Fruit fly (Drosophila melanogaster) whole organism, embryonic: ENCODE results near the gene CG15517.

Experiments used
- BtbVII ChIP-seq: fragments of 200-800 bp; sonication (Bioruptor generic); optimal IDR thresholded peaks from 3 replicates; lab custom pipeline; 2017; ENCODE audit warnings: missing biosample characterization, mild to moderate bottlenecking, missing genetic modification characterization
- CG10274 ChIP-seq: fragments of 200-800 bp; sonication (Bioruptor generic); optimal IDR thresholded peaks from 3 replicates; lab custom pipeline; 2017; ENCODE audit warnings: missing biosample characterization, mild to moderate bottlenecking, missing genetic modification characterization
- CG11247 ChIP-seq: fragments of 200-800 bp; sonication (Bioruptor generic); IDR thresholded peaks from 2 replicates; pipeline ENCODE4 v1.3.6; 2022; ENCODE audit warnings: missing biosample characterization, missing genetic modification characterization
- CG12299 ChIP-seq: fragments of 200-800 bp; sonication (Bioruptor generic); optimal IDR thresholded peaks from 2 replicates; lab custom pipeline; 2018; ENCODE audit warnings: missing biosample characterization, mild to moderate bottlenecking, missing genetic modification characterization
- CG14014 ChIP-seq: fragments of 200-800 bp; sonication (Bioruptor generic); IDR thresholded peaks from 2 replicates; pipeline ENCODE4 v1.3.6; 2022; ENCODE audit warnings: missing biosample characterization, missing genetic modification characterization
- CG14441 ChIP-seq: fragments of 200-800 bp; sonication (Bioruptor generic); IDR thresholded peaks from 2 replicates; pipeline ENCODE4 v1.3.6; 2022; ENCODE audit warnings: missing biosample characterization, missing genetic modification characterization
- CG15011 ChIP-seq: fragments of 200-800 bp; sonication (Bioruptor generic); optimal IDR thresholded peaks from 3 replicates; lab custom pipeline; 2018; ENCODE audit warnings: missing biosample characterization, mild to moderate bottlenecking, missing genetic modification characterization
- CG1529 ChIP-seq: fragments of 200-800 bp; sonication (Bioruptor generic); optimal IDR thresholded peaks from 3 replicates; lab custom pipeline; 2018; ENCODE audit warnings: missing biosample characterization, missing genetic modification characterization
- CG15479 ChIP-seq: fragments of 200-800 bp; sonication (Bioruptor generic); optimal IDR thresholded peaks from 3 replicates; lab custom pipeline; 2019; ENCODE audit warnings: missing biosample characterization, mild to moderate bottlenecking, missing genetic modification characterization, moderate library complexity
- CG17829 ChIP-seq: fragments of 200-800 bp; optimal IDR thresholded peaks from 2 replicates; lab custom pipeline; 2019; ENCODE audit warnings: missing biosample characterization, mild to moderate bottlenecking, missing genetic modification characterization, moderate library complexity
- CG2875 ChIP-seq: fragments of 200-800 bp; sonication (Bioruptor generic); optimal IDR thresholded peaks from 2 replicates; lab custom pipeline; 2017; ENCODE audit warnings: missing biosample characterization, mild to moderate bottlenecking, missing genetic modification characterization, missing genetic modification reagents
- CG30020 ChIP-seq: fragments of 200-800 bp; optimal IDR thresholded peaks from 2 replicates; lab custom pipeline; 2019; ENCODE audit warnings: missing biosample characterization, mild to moderate bottlenecking, missing genetic modification characterization, moderate library complexity
- CG31441 ChIP-seq: fragments of 200-800 bp; sonication (Bioruptor generic); IDR thresholded peaks from 2 replicates; pipeline ENCODE4 v1.3.6; 2022; ENCODE audit warnings: missing biosample characterization, missing genetic modification characterization
- CG6813 ChIP-seq: fragments of 200-800 bp; sonication (Bioruptor generic); optimal IDR thresholded peaks from 2 replicates; lab custom pipeline; 2017; ENCODE audit warnings: missing biosample characterization, missing genetic modification characterization, mild to moderate bottlenecking, moderate library complexity, missing genetic modification reagents
- CG6854 ChIP-seq: fragments of 200-800 bp; sonication (Bioruptor generic); optimal IDR thresholded peaks from 3 replicates; lab custom pipeline; 2017; ENCODE audit warnings: missing biosample characterization, mild to moderate bottlenecking, missing genetic modification characterization
- CG8944 ChIP-seq: fragments of 200-800 bp; sonication (Bioruptor generic); optimal IDR thresholded peaks from 3 replicates; lab custom pipeline; 2016; ENCODE audit warnings: missing biosample characterization, missing genetic modification characterization
- Camta ChIP-seq: fragments of 200-800 bp; sonication (Bioruptor generic); optimal IDR thresholded peaks from 2 replicates; lab custom pipeline; 2016; ENCODE audit warnings: missing biosample characterization, missing genetic modification characterization
- CoRest ChIP-seq: fragments of 200-800 bp; sonication (Bioruptor generic); optimal IDR thresholded peaks from 3 replicates; lab custom pipeline; 2018; ENCODE audit warnings: missing biosample characterization, mild to moderate bottlenecking, missing genetic modification characterization, moderate library complexity
- CrebB ChIP-seq: fragments of 200-800 bp; sonication (Bioruptor generic); optimal IDR thresholded peaks from 3 replicates; lab custom pipeline; 2018; ENCODE audit warnings: missing biosample characterization, mild to moderate bottlenecking, missing genetic modification characterization
- Hand ChIP-seq: fragments of 200-800 bp; sonication (Bioruptor generic); optimal IDR thresholded peaks from 2 replicates; lab custom pipeline; 2017; ENCODE audit warnings: mild to moderate bottlenecking, missing biosample characterization, missing genetic modification reagents, missing genetic modification characterization
- Hmx ChIP-seq: fragments of 200-800 bp; sonication (Bioruptor generic); optimal IDR thresholded peaks from 2 replicates; lab custom pipeline; 2016; ENCODE audit warnings: missing biosample characterization, missing genetic modification characterization
- Hr78 ChIP-seq, 2 experiments: fragments of 200-800 bp in 1 of 2; fragments of >200 bp in 1 of 2; sonication (Bioruptor generic) in 1 of 2; optimal IDR thresholded peaks; 2 replicates each; lab custom pipeline; 2017 to 2019; ENCODE audit warnings: missing biosample characterization in 2 of 2, missing genetic modification characterization in 2 of 2, mild to moderate bottlenecking in 1 of 2, moderate library complexity in 1 of 2
- Lhr ChIP-seq: fragments of 200-800 bp; sonication (Bioruptor generic); optimal IDR thresholded peaks from 3 replicates; lab custom pipeline; 2017; ENCODE audit warnings: mild to moderate bottlenecking, missing biosample characterization, missing genetic modification reagents, missing genetic modification characterization
- Mes4 ChIP-seq: fragments of 200-800 bp; sonication (Bioruptor generic); optimal IDR thresholded peaks from 2 replicates; lab custom pipeline; 2016; ENCODE audit warnings: missing biosample characterization, missing genetic modification characterization
- NK7.1 ChIP-seq: fragments of 200-800 bp; sonication (Bioruptor generic); optimal IDR thresholded peaks from 3 replicates; lab custom pipeline; 2016; ENCODE audit warnings: missing biosample characterization, missing genetic modification characterization
- Nf-YA ChIP-seq: fragments of 200-800 bp; sonication (Bioruptor generic); IDR thresholded peaks from 2 replicates; pipeline ENCODE4 v1.3.6; 2022; ENCODE audit warnings: missing biosample characterization, missing genetic modification characterization
- PHDP ChIP-seq: fragments of 200-800 bp; sonication (Bioruptor generic); optimal IDR thresholded peaks from 3 replicates; lab custom pipeline; 2018; ENCODE audit warnings: missing biosample characterization, mild to moderate bottlenecking, missing genetic modification characterization, moderate library complexity
- TFAM ChIP-seq: fragments of 200-800 bp; sonication (Bioruptor generic); optimal IDR thresholded peaks from 2 replicates; lab custom pipeline; 2017; ENCODE audit warnings: missing biosample characterization, missing genetic modification characterization, inconsistent platforms
- Xbp1 ChIP-seq: fragments of 200-800 bp; sonication (Bioruptor generic); optimal IDR thresholded peaks from 3 replicates; lab custom pipeline; 2016; ENCODE audit warnings: missing biosample characterization, mild to moderate bottlenecking, missing genetic modification characterization
- Xrp1 ChIP-seq: fragments of 200-800 bp; sonication (Bioruptor generic); IDR thresholded peaks from 2 replicates; pipeline ENCODE4 v1.3.6; 2022; ENCODE audit warnings: missing biosample characterization, missing genetic modification characterization
- al ChIP-seq: fragments of 200-800 bp; sonication (Bioruptor generic); IDR thresholded peaks from 2 replicates; pipeline ENCODE4 v1.3.6; 2022; ENCODE audit warnings: missing biosample characterization, missing genetic modification characterization
- amos ChIP-seq: fragments of 200-800 bp; sonication (Bioruptor generic); IDR thresholded peaks from 2 replicates; pipeline ENCODE4 v1.3.6; 2022; ENCODE audit warnings: missing biosample characterization, missing genetic modification characterization; ENCODE audit not compliant: partially characterized antibody
- aop ChIP-seq: fragments of 200-800 bp; sonication (Bioruptor generic); IDR thresholded peaks from 2 replicates; pipeline ENCODE4 v1.3.6; 2022; ENCODE audit warnings: missing biosample characterization, missing genetic modification characterization
- bbx ChIP-seq: fragments of 200-800 bp; sonication (Bioruptor generic); IDR thresholded peaks from 2 replicates; pipeline ENCODE4 v1.3.6; 2022; ENCODE audit warnings: missing biosample characterization, missing genetic modification characterization; ENCODE audit not compliant: partially characterized antibody
- dimm ChIP-seq: fragments of 200-800 bp; sonication (Bioruptor generic); IDR thresholded peaks from 2 replicates; pipeline ENCODE4 v1.3.6; 2022; ENCODE audit warnings: missing biosample characterization, missing genetic modification characterization
- dm ChIP-seq: fragments of 200-800 bp; sonication (Bioruptor generic); optimal IDR thresholded peaks from 3 replicates; lab custom pipeline; 2016; ENCODE audit warnings: missing biosample characterization, missing genetic modification characterization
- dysf ChIP-seq: fragments of 200-800 bp; sonication (Bioruptor generic); IDR thresholded peaks from 3 replicates; pipeline ENCODE4 v1.3.6; 2022; ENCODE audit warnings: missing biosample characterization, missing genetic modification characterization
- gsb ChIP-seq: fragments of 200-800 bp; sonication (Bioruptor generic); IDR thresholded peaks from 2 replicates; pipeline ENCODE4 v1.3.6; 2022; ENCODE audit warnings: missing biosample characterization, missing genetic modification characterization
- gsb-n ChIP-seq: fragments of 200-800 bp; sonication (Bioruptor generic); optimal IDR thresholded peaks from 3 replicates; lab custom pipeline; 2018; ENCODE audit warnings: missing biosample characterization, mild to moderate bottlenecking, missing genetic modification characterization
- ken ChIP-seq: fragments of 200-800 bp; sonication (Bioruptor generic); IDR thresholded peaks from 3 replicates; pipeline ENCODE4 v1.3.6; 2022; ENCODE audit warnings: missing biosample characterization, missing genetic modification characterization
- odd ChIP-seq: fragments of 200-800 bp; sonication (Bioruptor generic); optimal IDR thresholded peaks from 2 replicates; lab custom pipeline; 2017; ENCODE audit warnings: missing biosample characterization, mild to moderate bottlenecking, missing genetic modification characterization
- otp ChIP-seq: fragments of 200-800 bp; sonication (Bioruptor generic); IDR thresholded peaks from 3 replicates; pipeline ENCODE4, ENCODE4 v1.3.6; 2022; ENCODE audit warnings: missing biosample characterization, missing genetic modification characterization
- pho ChIP-seq: fragments of 200-800 bp; sonication (Bioruptor generic); optimal IDR thresholded peaks from 2 replicates; lab custom pipeline; 2016; ENCODE audit warnings: missing biosample characterization, missing genetic modification characterization
- prd ChIP-seq, 3 experiments: fragments of >200 bp in 2 of 3; fragments of 200-800 bp in 1 of 3; sonication (Bioruptor generic) in 1 of 3; optimal IDR thresholded peaks in 2 of 3; IDR thresholded peaks in 1 of 3; 2 replicates in 2 of 3; 3 replicates in 1 of 3; pipeline versions ENCODE4 v1.3.6 to Lab custom; 2017 to 2022; ENCODE audit warnings: missing biosample characterization in 1 of 3, missing genetic modification characterization in 1 of 3
- salm ChIP-seq: fragments of 200-800 bp; sonication (Bioruptor generic); optimal IDR thresholded peaks from 2 replicates; lab custom pipeline; 2018; ENCODE audit warnings: missing biosample characterization, mild to moderate bottlenecking, missing genetic modification characterization
- seq ChIP-seq: fragments of 200-800 bp; sonication (Bioruptor generic); IDR thresholded peaks from 2 replicates; pipeline ENCODE4 v1.3.6; 2022; ENCODE audit warnings: missing biosample characterization, missing genetic modification characterization
- sob ChIP-seq: fragments of 200-800 bp; sonication (Bioruptor generic); IDR thresholded peaks from 2 replicates; pipeline ENCODE4 v1.3.6; 2022; ENCODE audit warnings: missing biosample characterization, missing genetic modification characterization
- trem ChIP-seq: fragments of 200-800 bp; optimal IDR thresholded peaks from 3 replicates; lab custom pipeline; 2019; ENCODE audit warnings: missing biosample characterization, mild to moderate bottlenecking, missing genetic modification characterization, moderate library complexity
- z ChIP-seq: fragments of 200-800 bp; sonication (Bioruptor generic); IDR thresholded peaks from 3 replicates; pipeline ENCODE4 v1.3.6; 2022; ENCODE audit warnings: missing biosample characterization, missing genetic modification characterization
- zfh2 ChIP-seq: fragments of 200-800 bp; sonication (Bioruptor generic); optimal IDR thresholded peaks from 2 replicates; lab custom pipeline; 2016; ENCODE audit warnings: missing biosample characterization, missing genetic modification characterization

Gene CG15517

dm6 chr3R:29868676-29869349 lies 34.8 kb downstream of the CG15517 start, which contains the start of gene Zip99C (continued):
- TF ChIP-seq CG11247 (GFP tag; lab: Robert Waterston, UW) (no peak), Xbp1 (peak; percentile 49), ken (GFP tag; lab: Robert Waterston, UW) (no peak), CG6813 (GFP tag; lab: Kevin White, UChicago) (no peak), CG14441 (GFP tag; lab: Robert Waterston, UW) (no peak), al (GFP tag; lab: Robert Waterston, UW) (no peak), TFAM (GFP tag; lab: Kevin White, UChicago) (no peak), CrebB (tag; lab: Kevin White, UChicago) (no peak), dm (GFP tag; lab: Kevin White, UChicago) (no peak), CG14014 (GFP tag; lab: Robert Waterston, UW) (no peak), Hand (GFP tag; lab: Kevin White, UChicago) (no peak), amos (peak; percentile 95), Hr78 (GFP tag; optimal IDR thresholded peaks at IDR 0.05; lab: Kevin White, UChicago) (no peak), prd (optimal IDR thresholded peaks at IDR 0.05; lab: Kevin White, UChicago) (no peak), prd (GFP tag; IDR thresholded peaks at IDR 0.05; lab: Robert Waterston, UW) (peak; percentile 69), seq (GFP tag; lab: Robert Waterston, UW) (no peak), CG30020 (tag; lab: Kevin White, UChicago) (peak; percentile 60), PHDP (tag; lab: Kevin White, UChicago) (peak; percentile 27), CG17829 (peak; percentile 41), CG10274 (GFP tag; lab: Kevin White, UChicago) (no peak), sob (GFP tag; lab: Robert Waterston, UW) (0 out of 2 replicates have a peak, but pooled peaks have one; percentile 25), gsb-n (tag; lab: Kevin White, UChicago) (peak; percentile 29), Nf-YA (GFP tag; lab: Robert Waterston, UW) (no peak), Mes4 (no peak), otp (GFP tag; lab: Robert Waterston, UW) (0 out of 3 replicates have a peak, but pooled peaks have one; percentile 32), dysf (GFP tag; lab: Robert Waterston, UW) (no peak), CoRest (tag; lab: Kevin White, UChicago) (peak; percentile 69), Xrp1 (GFP tag; lab: Robert Waterston, UW) (peak; percentile 37; the same call in 1 of the 2 replicates), NK7.1 (GFP tag; lab: Kevin White, UChicago) (no peak), zfh2 (GFP tag; lab: Kevin White, UChicago) (peak; percentile 41), Camta (GFP tag; lab: Kevin White, UChicago) (no peak), CG6854 (GFP tag; lab: Kevin White, UChicago) (peak; percentile 5), CG2875 (GFP tag; lab: Kevin White, UChicago) (no peak), dimm (GFP tag; lab: Robert Waterston, UW) (no peak), Hmx (GFP tag; lab: Kevin White, UChicago) (no peak), Lhr (GFP tag; lab: Kevin White, UChicago) (peak; percentile 85), bbx (GFP tag; lab: Robert Waterston, UW) (peak; percentile 87), CG8944 (GFP tag; lab: Kevin White, UChicago) (no peak), gsb (GFP tag; lab: Robert Waterston, UW) (no peak), CG15011 (GFP tag; lab: Kevin White, UChicago) (no peak), odd (GFP tag; lab: Kevin White, UChicago) (no peak), CG12299 (tag; lab: Kevin White, UChicago) (no peak), trem (peak; percentile 90), CG1529 (GFP tag; lab: Kevin White, UChicago) (no peak), CG31441 (GFP tag; lab: Robert Waterston, UW) (peak; percentile 64; the same call in 1 of the 2 replicates), z (GFP tag; lab: Robert Waterston, UW) (0 out of 3 replicates have a peak, but pooled peaks have one; percentile 38), aop (no peak), salm (tag; lab: Kevin White, UChicago) (no peak), CG15479 (peak; percentile 42), BtbVII (GFP tag; lab: Kevin White, UChicago) (no peak), pho (GFP tag; lab: Kevin White, UChicago) (peak; percentile 12)
